Worm (Caenorhabditis elegans) whole organism, L4/young adult: ENCODE measurements around the gene Y36E3A.2.

Source experiments
- W03F9.2 ChIP-seq: fragments of 150-350 bp; optimal IDR thresholded peaks from 2 replicates; lab custom pipeline; 2014; ENCODE audit warnings: missing biosample characterization, missing genetic modification characterization
- dao-5 ChIP-seq: sonication (generic microtip); optimal IDR thresholded peaks from 2 replicates; lab custom pipeline; 2016; ENCODE audit warnings: missing genotype, missing genetic modification characterization, moderate library complexity, missing compliant biosample characterization
- him-1 ChIP-seq: sonication (generic microtip); optimal IDR thresholded peaks from 2 replicates; lab custom pipeline; 2016; ENCODE audit warnings: missing genotype, missing genetic modification reagents, missing genetic modification characterization, missing compliant biosample characterization

Y36E3A.2 gene

DNA sequence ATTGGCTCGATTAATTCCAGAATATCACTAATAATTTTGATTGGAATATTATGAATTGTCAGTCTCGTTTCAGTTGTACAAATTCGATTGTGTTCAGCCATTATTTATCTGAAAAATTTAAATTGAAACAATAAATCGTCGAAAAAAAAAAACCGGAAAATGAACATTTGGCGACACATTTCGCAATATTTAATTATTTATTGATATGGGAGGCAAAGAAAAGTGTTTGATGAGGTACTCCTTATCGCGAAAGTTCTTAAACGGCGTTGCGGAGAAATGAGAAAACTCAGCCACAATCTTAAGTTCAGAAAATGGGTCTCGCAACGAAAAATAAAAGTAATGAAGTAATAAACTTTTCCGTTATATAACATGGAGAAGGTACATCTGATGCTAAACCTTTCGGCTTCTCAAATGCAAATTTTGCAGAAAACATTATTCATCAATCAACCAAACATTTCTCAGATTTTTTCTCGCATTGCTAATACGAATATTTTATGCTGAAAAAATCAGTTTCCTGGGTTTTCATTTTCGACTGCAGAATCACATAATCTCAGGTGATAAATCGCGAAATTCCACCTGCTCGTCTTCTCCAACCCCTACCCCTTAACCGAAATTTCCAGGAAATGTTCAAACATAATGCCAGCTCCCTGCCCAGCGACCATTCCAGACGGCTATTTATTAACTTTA, 26.0 kb upstream of the Y36E3A.2 start, which contains the start of the genes T06E6.15 and sri-7:
Gene T06E6.15, minus strand, starts transcription at position 101 of the 687 bp plus-strand sequence.
Gene sri-7, plus strand, starts transcription at position 637 of the 687 bp plus-strand sequence.
- no peak for TF ChIP-seq W03F9.2 (tag; lab: Kevin White, UChicago)
- no peak for TF ChIP-seq dao-5
- TF ChIP-seq him-1 (tag; lab: Kevin White, UChicago): no peak

DNA sequence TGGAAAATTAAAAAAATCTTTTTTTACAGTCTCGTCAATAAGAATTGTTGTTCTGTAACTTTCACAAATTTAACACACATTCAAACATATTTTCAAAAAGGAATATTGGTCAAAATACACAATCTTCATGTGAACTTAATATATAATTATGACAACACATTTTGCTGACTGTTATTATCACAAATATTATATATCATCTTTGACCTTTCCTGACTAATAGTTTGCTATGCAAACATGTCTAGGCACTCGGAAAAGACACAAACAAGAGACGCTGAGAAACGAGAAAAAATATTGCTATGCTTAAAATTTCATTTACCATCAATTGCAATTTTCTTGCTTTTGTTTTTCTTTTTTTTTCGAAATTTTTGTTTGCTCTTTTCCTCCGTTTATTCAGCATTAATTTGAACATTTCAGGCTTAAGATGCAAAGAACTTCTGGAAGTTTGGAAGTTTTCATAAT, 24.0 kb upstream of the Y36E3A.2 start, which contains the start of gene fbxa-135:
Gene fbxa-135, plus strand, starts transcription at position 409 of the 459 bp plus-strand sequence.
- no peak for TF ChIP-seq dao-5
- TF ChIP-seq him-1 (tag; lab: Kevin White, UChicago): no peak
- no peak for TF ChIP-seq W03F9.2 (tag; lab: Kevin White, UChicago)

DNA sequence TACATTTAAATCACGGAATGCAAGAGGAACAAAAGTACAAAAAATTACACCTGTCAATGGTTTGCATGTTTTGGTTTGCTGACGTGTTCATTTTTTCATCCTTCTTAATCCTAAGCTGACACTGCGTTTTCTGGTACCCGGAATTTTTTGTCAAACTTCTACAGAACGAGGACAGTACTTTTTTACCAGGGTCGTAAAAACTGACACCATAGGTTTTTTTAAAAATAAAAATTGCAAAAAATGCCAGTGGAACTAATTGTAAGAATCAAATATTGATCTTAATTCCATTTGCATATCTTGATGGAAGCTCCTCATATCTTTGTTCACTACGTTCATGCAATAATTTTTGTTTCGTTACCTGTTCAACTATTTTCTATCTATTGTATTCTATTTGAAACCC, 21.0 kb upstream of the Y36E3A.2 start, which contains the start of gene srh-258:
Gene srh-258, plus strand, starts transcription at position 301 of the 400 bp plus-strand sequence.
- TF ChIP-seq him-1 (tag; lab: Kevin White, UChicago) (no peak), W03F9.2 (tag; lab: Kevin White, UChicago) (no peak), dao-5 (no peak)

DNA sequence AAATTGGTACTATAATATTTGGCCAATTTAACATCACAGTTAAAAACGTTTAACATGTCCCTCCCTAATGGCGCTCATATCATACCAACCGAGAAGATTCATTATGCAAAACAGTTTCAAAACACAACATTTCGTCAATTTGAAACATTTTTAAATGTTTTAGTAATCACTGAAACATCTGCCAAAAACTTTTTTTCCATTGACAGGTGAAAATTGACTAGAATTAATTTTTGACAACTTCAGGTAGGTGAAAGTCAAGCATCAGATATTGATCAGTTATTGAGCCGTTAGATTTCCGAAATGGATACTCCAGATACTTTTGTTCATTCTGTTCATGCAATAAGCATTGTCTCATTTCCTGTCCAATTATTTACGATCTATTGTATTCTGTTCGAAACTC, 18.9 kb upstream of the Y36E3A.2 start, which contains the start of gene srh-257:
Gene srh-257, plus strand, starts transcription at position 301 of the 400 bp plus-strand sequence.
- no peak for TF ChIP-seq dao-5

DNA sequence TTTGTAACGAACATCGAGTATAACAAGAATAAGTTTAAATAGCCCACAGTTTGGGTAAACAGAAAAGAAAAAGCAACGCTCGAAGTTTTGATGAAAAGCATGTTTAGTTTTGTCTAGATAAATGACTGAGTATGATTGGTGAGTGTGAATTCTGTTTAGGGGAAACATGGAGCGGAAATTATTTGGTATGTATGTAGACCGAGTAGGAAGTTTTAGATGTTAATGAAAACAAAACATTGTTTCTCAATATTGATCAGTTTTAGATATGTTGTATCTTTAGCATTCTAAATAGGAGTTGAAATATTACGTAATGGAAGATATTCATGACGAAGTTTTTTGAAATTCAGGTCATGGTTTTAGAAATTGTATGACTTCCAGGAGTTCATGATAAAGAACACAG, 13.2 kb upstream of the Y36E3A.2 start, which contains the start of gene srbc-63:
Gene srbc-63, minus strand, starts transcription at position 101 of the 400 bp plus-strand sequence.
- no peak for TF ChIP-seq dao-5
- TF ChIP-seq him-1 (tag; lab: Kevin White, UChicago): no peak
- no peak for TF ChIP-seq W03F9.2 (tag; lab: Kevin White, UChicago)

DNA sequence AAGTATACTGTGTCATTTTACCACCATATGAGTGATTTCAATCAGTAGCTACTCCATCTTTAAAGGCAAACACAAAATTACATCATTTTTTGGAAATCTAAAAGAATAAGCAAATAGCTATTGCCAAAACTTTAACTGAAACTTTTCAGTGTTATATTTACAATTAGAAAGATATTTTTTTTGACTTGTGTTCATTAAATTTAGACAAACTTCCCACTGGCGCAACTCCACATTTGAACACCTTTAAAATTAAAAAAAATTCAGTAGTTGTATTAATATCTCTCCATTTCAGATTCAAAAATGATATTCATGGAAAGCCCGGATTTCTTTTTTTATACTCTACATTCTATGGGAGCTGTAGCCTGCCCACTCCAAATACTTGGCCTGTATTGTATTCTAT, 12.0 kb upstream of the Y36E3A.2 start, which contains the start of gene srh-264:
Gene srh-264, plus strand, starts transcription at position 301 of the 400 bp plus-strand sequence.
- no peak for TF ChIP-seq him-1 (tag; lab: Kevin White, UChicago)
- no peak for TF ChIP-seq W03F9.2 (tag; lab: Kevin White, UChicago)
- no peak for TF ChIP-seq dao-5

DNA sequence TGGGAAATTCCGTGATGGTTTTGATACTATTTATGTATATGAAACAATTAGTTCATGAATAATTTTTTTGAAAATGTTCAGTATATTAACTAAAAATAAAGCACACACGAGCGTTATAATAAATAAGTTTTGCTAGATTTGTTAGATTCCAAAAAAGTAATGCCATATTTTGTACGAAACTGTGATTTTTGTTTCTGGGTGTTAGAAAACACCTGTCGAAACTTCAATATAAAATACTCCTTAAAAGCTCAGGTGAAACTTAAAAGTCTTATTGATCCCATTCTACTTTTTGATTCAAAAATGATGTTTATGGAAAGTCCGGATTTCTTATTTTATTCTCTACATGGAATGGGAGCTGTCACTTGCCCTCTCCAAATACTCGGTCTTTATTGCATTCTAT, 9.9 kb upstream of the Y36E3A.2 start, which contains the start of gene srh-265:
Gene srh-265, plus strand, starts transcription at position 301 of the 400 bp plus-strand sequence.
- TF ChIP-seq dao-5: no peak

DNA sequence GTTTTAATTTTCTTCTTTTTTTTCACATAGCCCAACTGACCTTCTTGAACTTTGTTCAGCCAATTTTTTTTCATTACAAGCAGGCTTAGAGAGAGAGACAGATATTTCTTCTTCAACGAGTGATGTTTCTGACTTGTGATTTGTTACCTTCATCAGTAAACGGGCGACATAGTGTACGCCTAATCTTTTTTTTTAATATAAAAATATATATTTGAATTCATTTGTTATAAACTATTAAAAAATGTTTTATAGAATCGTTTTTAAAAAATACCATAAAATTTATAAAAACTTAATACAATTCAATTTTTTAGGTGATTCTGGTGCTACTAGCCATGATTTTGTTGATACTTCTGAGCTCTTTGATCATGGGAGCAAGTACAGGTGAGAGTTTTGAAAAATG, 8.0 kb upstream of the Y36E3A.2 start, which contains the start of gene T06E6.10:
Gene T06E6.10, plus strand, starts transcription at position 301 of the 400 bp plus-strand sequence.
- TF ChIP-seq dao-5 (no peak), him-1 (tag; lab: Kevin White, UChicago) (no peak), W03F9.2 (tag; lab: Kevin White, UChicago) (no peak)

DNA sequence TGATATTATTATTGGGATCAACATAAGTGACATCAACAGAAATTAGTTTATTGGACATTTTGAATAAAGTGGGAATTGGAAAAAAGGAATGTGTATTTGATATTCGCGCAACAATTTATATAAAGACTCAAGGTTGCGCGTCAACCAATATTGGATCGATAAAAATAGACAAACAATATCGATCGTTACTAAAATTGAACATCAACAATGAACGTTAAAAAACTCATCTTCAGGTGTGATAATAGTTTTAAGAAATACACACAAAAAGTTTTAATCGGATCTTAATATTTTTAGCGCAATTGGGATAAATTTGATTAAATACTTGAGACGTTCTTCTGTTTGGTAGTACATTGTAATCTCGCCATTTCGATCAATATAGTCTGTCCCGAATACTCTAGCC, 2.2 kb upstream of the Y36E3A.2 start, which contains the start of gene fbxa-104:
Gene fbxa-104, minus strand, starts transcription at position 83 of the 400 bp plus-strand sequence.
- no peak for TF ChIP-seq dao-5
- no peak for TF ChIP-seq him-1 (tag; lab: Kevin White, UChicago)
- TF ChIP-seq W03F9.2 (tag; lab: Kevin White, UChicago): no peak

DNA sequence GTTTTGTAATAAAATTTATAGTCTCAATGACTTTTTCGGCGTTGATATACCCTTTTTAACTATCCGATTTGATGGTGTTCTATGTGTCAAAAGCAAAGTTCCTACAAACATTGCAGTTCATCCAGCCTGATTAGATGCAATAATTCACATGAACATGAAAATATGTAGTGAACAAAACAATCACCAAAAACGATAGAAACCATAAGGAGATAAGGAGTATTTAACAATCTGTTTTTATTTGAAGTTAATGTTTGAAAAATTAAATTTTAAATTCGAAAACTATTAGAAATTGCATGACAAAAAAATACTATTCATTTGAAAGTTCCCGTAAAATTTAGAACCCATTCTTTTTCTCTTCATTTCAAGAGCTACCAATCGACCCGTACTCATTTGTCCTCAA, 1.1 kb downstream of the Y36E3A.2 start, which contains the start of gene fbxa-209:
Gene fbxa-209, minus strand, starts transcription at position 101 of the 400 bp plus-strand sequence.
- no peak for TF ChIP-seq him-1 (tag; lab: Kevin White, UChicago)
- TF ChIP-seq dao-5: no peak
- TF ChIP-seq W03F9.2 (tag; lab: Kevin White, UChicago): no peak

DNA sequence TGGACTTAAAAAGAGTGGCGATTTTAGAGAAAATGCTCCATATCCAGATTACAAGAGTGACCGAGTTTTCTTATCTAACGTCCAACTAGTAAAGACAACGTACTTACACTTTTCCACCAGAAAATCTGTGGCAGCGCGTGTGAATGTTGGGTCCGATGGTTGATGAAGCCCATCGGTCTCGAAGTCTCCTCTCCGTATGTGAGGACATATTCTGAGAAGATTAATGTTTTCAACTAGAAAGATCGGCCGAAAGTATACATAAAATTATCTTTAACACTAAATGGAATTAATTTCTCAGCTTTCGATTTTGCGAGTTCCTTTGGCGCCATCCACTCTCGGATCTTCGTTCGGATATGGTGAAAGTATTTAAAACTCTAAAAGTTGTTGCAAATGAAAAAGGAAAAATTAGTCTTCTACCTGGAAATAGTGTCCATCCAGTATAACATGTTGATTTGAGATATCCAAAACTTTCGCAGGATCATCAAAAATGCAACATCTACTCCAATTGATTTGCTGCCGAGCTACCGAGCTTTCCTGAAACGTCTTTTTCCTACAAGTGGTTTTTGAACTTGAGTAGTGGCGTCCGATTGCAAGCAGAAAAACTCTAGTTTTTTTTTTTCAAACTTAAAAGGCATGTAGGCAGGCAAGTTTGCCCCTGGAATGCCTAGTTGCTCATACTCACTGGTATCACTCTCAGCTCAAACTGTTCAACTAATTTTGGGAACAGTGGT, 5.6 kb downstream of the Y36E3A.2 start:
- TF ChIP-seq W03F9.2 (tag; lab: Kevin White, UChicago): no peak
- TF ChIP-seq dao-5: no peak
- no peak for TF ChIP-seq him-1 (tag; lab: Kevin White, UChicago)

DNA sequence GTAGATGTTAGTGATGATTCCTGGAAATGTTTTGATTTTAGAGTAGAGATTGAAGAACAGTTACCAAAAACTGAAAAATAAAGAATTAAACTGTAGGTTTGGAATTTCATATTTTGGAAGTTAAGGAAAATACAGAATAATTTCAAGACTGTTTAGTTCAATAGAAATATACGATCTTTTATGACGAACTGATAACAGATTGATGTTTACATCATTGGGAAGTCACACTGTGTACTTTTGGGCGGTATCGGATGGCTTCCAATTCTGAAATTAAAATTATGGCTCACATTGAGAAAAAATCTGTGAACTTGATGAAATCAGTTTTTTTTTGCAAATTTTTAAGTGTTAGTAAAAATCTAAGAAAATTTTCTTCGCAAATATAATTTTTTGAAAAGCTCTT, 6.6 kb downstream of the Y36E3A.2 start, which contains the start of gene T26H5.8:
Gene T26H5.8, minus strand, starts transcription at position 270 of the 400 bp plus-strand sequence.
- TF ChIP-seq dao-5 (no peak), W03F9.2 (tag; lab: Kevin White, UChicago) (peak; percentile 34)

DNA sequence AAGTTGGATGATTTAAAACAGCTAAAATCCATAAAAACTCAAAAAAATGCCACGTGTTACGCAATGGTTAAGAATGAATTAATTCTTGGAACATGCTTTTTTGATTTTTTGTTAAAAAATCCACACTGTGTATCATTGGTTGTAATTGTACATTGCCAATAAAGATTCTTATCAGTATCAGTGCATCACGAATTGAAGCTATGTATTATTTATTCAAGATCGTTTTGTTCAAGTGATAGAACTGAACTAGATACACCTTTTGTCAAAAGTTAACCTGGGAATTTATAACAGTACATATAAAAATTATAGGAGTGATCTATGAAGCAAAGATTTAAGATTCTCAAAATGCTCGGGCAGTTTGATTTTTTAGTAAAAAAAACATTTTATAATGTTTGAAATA, 8.8 kb downstream of the Y36E3A.2 start:
- TF ChIP-seq dao-5 (no peak), him-1 (tag; lab: Kevin White, UChicago) (no peak), W03F9.2 (tag; lab: Kevin White, UChicago) (no peak)

DNA sequence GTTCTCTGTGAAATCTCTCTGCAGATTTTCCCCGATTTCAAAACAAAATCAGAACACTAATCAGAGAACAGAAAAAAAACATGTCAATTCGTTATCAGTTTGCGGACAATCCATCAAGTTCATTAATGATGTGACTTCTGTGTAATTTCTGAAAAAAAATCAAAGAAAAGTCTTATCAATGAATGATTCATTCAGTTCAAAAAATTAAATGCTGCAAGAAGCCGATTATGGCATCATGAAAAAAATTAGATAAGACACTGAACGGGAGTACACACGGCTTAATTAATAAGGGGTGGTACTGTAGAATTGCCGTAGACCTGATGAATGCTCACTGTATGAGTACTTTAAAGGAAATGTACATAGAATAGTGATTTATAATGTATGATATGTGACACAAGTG, 10.3 kb downstream of the Y36E3A.2 start:
- TF ChIP-seq him-1 (tag; lab: Kevin White, UChicago) (no peak), dao-5 (no peak), W03F9.2 (tag; lab: Kevin White, UChicago) (no peak)
